Fruit fly (Drosophila melanogaster) whole organism, embryonic: ENCODE data around the gene gammaCOP.

Experiments used
- Ada2b ChIP-seq: fragments of 200-800 bp; sonication (Bioruptor generic); IDR thresholded peaks from 2 replicates; pipeline ENCODE4 v1.3.6; 2022; ENCODE audit warnings: missing biosample characterization, missing genetic modification characterization
- BtbVII ChIP-seq: fragments of 200-800 bp; sonication (Bioruptor generic); optimal IDR thresholded peaks from 3 replicates; lab custom pipeline; 2017; ENCODE audit warnings: missing biosample characterization, mild to moderate bottlenecking, missing genetic modification characterization
- CG10654 ChIP-seq: fragments of 200-800 bp; sonication (Bioruptor generic); optimal IDR thresholded peaks from 2 replicates; lab custom pipeline; 2016; ENCODE audit warnings: missing biosample characterization, missing genetic modification characterization
- CG10979 ChIP-seq: fragments of 200-800 bp; sonication (Bioruptor generic); optimal IDR thresholded peaks from 2 replicates; lab custom pipeline; 2018; ENCODE audit warnings: missing biosample characterization, mild to moderate bottlenecking, missing genetic modification characterization, moderate library complexity
- CG11456 ChIP-seq: fragments of 200-800 bp; sonication (Bioruptor generic); IDR thresholded peaks from 3 replicates; pipeline ENCODE4 v1.3.6; 2022; ENCODE audit warnings: missing biosample characterization, missing genetic modification characterization
- CG12155 ChIP-seq: fragments of 200-800 bp; sonication (Bioruptor generic); optimal IDR thresholded peaks from 3 replicates; lab custom pipeline; 2016; ENCODE audit warnings: missing biosample characterization, missing genetic modification characterization
- CG12391 ChIP-seq: fragments of 200-800 bp; sonication (Bioruptor generic); optimal IDR thresholded peaks from 3 replicates; lab custom pipeline; 2018; ENCODE audit warnings: missing biosample characterization, mild to moderate bottlenecking, missing genetic modification characterization, moderate library complexity
- CG13296 ChIP-seq: fragments of 200-800 bp; sonication (Bioruptor generic); optimal IDR thresholded peaks from 3 replicates; lab custom pipeline; 2018; ENCODE audit warnings: missing biosample characterization, mild to moderate bottlenecking, missing genetic modification characterization
- CG15696 ChIP-seq: fragments of 200-800 bp; sonication (Bioruptor generic); optimal IDR thresholded peaks from 2 replicates; lab custom pipeline; 2019; ENCODE audit warnings: missing biosample characterization, mild to moderate bottlenecking, missing genetic modification characterization, moderate library complexity
- CG17385 ChIP-seq: fragments of 200-800 bp; sonication (Bioruptor generic); optimal IDR thresholded peaks from 3 replicates; lab custom pipeline; 2018; ENCODE audit warnings: missing biosample characterization, mild to moderate bottlenecking, missing genetic modification characterization
- CG18262 ChIP-seq: fragments of 200-800 bp; optimal IDR thresholded peaks from 3 replicates; lab custom pipeline; 2019; ENCODE audit warnings: missing biosample characterization, mild to moderate bottlenecking, missing genetic modification characterization, moderate library complexity
- CG2129 ChIP-seq: fragments of 200-800 bp; sonication (Bioruptor generic); IDR thresholded peaks from 2 replicates; pipeline ENCODE4 v1.3.6; 2022; ENCODE audit warnings: missing biosample characterization, missing genetic modification characterization; ENCODE audit not compliant: partially characterized antibody
- CG2202 ChIP-seq: fragments of 200-800 bp; sonication (Bioruptor generic); optimal IDR thresholded peaks from 2 replicates; lab custom pipeline; 2018; ENCODE audit warnings: missing biosample characterization, mild to moderate bottlenecking, missing genetic modification characterization
- CG34422 ChIP-seq: fragments of 200-800 bp; sonication (Bioruptor generic); IDR thresholded peaks from 3 replicates; pipeline ENCODE4 v1.3.6; 2022; ENCODE audit warnings: missing biosample characterization, missing genetic modification characterization
- CG4282 ChIP-seq: fragments of 200-800 bp; sonication (Bioruptor generic); optimal IDR thresholded peaks from 2 replicates; lab custom pipeline; 2016; ENCODE audit warnings: missing biosample characterization, missing genetic modification characterization
- CG4360 ChIP-seq: fragments of 200-800 bp; sonication (Bioruptor generic); IDR thresholded peaks from 2 replicates; pipeline ENCODE4 v1.3.6; 2022; ENCODE audit warnings: missing biosample characterization, missing genetic modification characterization
- CG6254 ChIP-seq: fragments of 200-800 bp; sonication (Bioruptor generic); optimal IDR thresholded peaks from 3 replicates; lab custom pipeline; 2017; ENCODE audit warnings: mild to moderate bottlenecking, missing biosample characterization, missing genetic modification reagents, missing genetic modification characterization
- CG9437 ChIP-seq: fragments of 200-800 bp; sonication (Bioruptor generic); optimal IDR thresholded peaks from 2 replicates; lab custom pipeline; 2018; ENCODE audit warnings: missing biosample characterization, mild to moderate bottlenecking, missing genetic modification characterization
- Chrac-16 ChIP-seq: fragments of 200-800 bp; sonication (Bioruptor generic); optimal IDR thresholded peaks from 3 replicates; lab custom pipeline; 2016; ENCODE audit warnings: missing biosample characterization, missing genetic modification characterization
- Dll ChIP-seq: fragments of 200-800 bp; sonication (Bioruptor generic); IDR thresholded peaks from 4 replicates; pipeline ENCODE4 v1.3.6; 2022; ENCODE audit warnings: missing biosample characterization, missing genetic modification characterization; ENCODE audit not compliant: partially characterized antibody
- HmgZ ChIP-seq: fragments of 200-800 bp; sonication (Bioruptor generic); optimal IDR thresholded peaks from 2 replicates; lab custom pipeline; 2018; ENCODE audit warnings: missing biosample characterization, mild to moderate bottlenecking, missing genetic modification characterization
- Jarid2 ChIP-seq: fragments of 200-800 bp; sonication (Bioruptor generic); optimal IDR thresholded peaks from 3 replicates; lab custom pipeline; 2017; ENCODE audit warnings: mild to moderate bottlenecking, missing biosample characterization, missing genetic modification reagents, missing genetic modification characterization
- Lhr ChIP-seq: fragments of 200-800 bp; sonication (Bioruptor generic); optimal IDR thresholded peaks from 3 replicates; lab custom pipeline; 2017; ENCODE audit warnings: mild to moderate bottlenecking, missing biosample characterization, missing genetic modification reagents, missing genetic modification characterization
- Med ChIP-seq: fragments of 200-800 bp; sonication (Bioruptor generic); peaks from one replicate; lab custom pipeline; 2016; ENCODE audit warnings: missing biosample characterization, missing genetic modification characterization, mild to moderate bottlenecking, inconsistent platforms, moderate library complexity
- Pdp1 ChIP-seq, 2 experiments: fragments of 200-800 bp; sonication (Bioruptor generic); optimal IDR thresholded peaks; 3 replicates each; lab custom pipeline; 2016; ENCODE audit warnings: missing biosample characterization in 2 of 2, missing genetic modification characterization in 2 of 2, mild to moderate bottlenecking in 1 of 2, moderate library complexity in 1 of 2
- Sry-β ChIP-seq: fragments of 200-800 bp; sonication (Bioruptor generic); optimal IDR thresholded peaks from 2 replicates; lab custom pipeline; 2018; ENCODE audit warnings: missing biosample characterization, mild to moderate bottlenecking, missing genetic modification characterization, moderate library complexity
- TFAM ChIP-seq: fragments of 200-800 bp; sonication (Bioruptor generic); optimal IDR thresholded peaks from 2 replicates; lab custom pipeline; 2017; ENCODE audit warnings: missing biosample characterization, missing genetic modification characterization, inconsistent platforms
- Tbp ChIP-seq: fragments of >200 bp; optimal IDR thresholded peaks from 2 replicates; lab custom pipeline; 2018; ENCODE audit warnings: missing biosample characterization, missing genetic modification characterization
- ash1 ChIP-seq: fragments of 200-800 bp; sonication (Bioruptor generic); optimal IDR thresholded peaks from 2 replicates; lab custom pipeline; 2018; ENCODE audit warnings: missing biosample characterization, mild to moderate bottlenecking, missing genetic modification characterization
- cato ChIP-seq: fragments of 200-800 bp; sonication (Bioruptor generic); optimal IDR thresholded peaks from 2 replicates; lab custom pipeline; 2016; ENCODE audit warnings: missing biosample characterization, missing genetic modification characterization, borderline replicate concordance
- chn ChIP-seq: fragments of 200-800 bp; sonication (Bioruptor generic); optimal IDR thresholded peaks from 2 replicates; lab custom pipeline; 2016; ENCODE audit warnings: missing biosample characterization, missing genetic modification characterization
- danr ChIP-seq: fragments of 200-800 bp; sonication (Bioruptor generic); IDR thresholded peaks from 2 replicates; pipeline ENCODE4 v1.3.6; 2022; ENCODE audit warnings: missing biosample characterization, missing genetic modification characterization
- ems ChIP-seq: fragments of 200-800 bp; sonication (Bioruptor generic); optimal IDR thresholded peaks from 3 replicates; lab custom pipeline; 2016; ENCODE audit warnings: missing biosample characterization, missing genetic modification characterization
- fd102C ChIP-seq: fragments of 200-800 bp; sonication (Bioruptor generic); optimal IDR thresholded peaks from 2 replicates; lab custom pipeline; 2018; ENCODE audit warnings: missing biosample characterization, mild to moderate bottlenecking, missing genetic modification characterization, moderate library complexity
- fd3F ChIP-seq: fragments of 200-800 bp; sonication (Bioruptor generic); optimal IDR thresholded peaks from 2 replicates; lab custom pipeline; 2018; ENCODE audit warnings: missing biosample characterization, mild to moderate bottlenecking, missing genetic modification characterization, moderate library complexity
- fd64A ChIP-seq: fragments of 200-800 bp; sonication (Bioruptor generic); optimal IDR thresholded peaks from 3 replicates; lab custom pipeline; 2018; ENCODE audit warnings: missing biosample characterization, mild to moderate bottlenecking, missing genetic modification characterization
- h ChIP-seq: fragments of >200 bp; optimal IDR thresholded peaks from 2 replicates; lab custom pipeline; 2017
- lmd ChIP-seq: fragments of 200-800 bp; sonication (Bioruptor generic); IDR thresholded peaks from 2 replicates; pipeline ENCODE4 v1.3.6; 2022; ENCODE audit warnings: missing biosample characterization, missing genetic modification characterization
- lola ChIP-seq, 3 experiments: fragments of >200 bp in 2 of 3; fragments of 200-800 bp in 1 of 3; sonication (Bioruptor generic) in 1 of 3; optimal IDR thresholded peaks; 2 replicates each; lab custom pipeline; 2017 to 2019; ENCODE audit warnings: missing biosample characterization in 3 of 3, missing genetic modification characterization in 3 of 3, mild to moderate bottlenecking in 1 of 3, moderate library complexity in 1 of 3
- oc ChIP-seq: fragments of 200-800 bp; sonication (Bioruptor generic); optimal IDR thresholded peaks from 2 replicates; lab custom pipeline; 2018; ENCODE audit warnings: missing biosample characterization, mild to moderate bottlenecking, missing genetic modification characterization, moderate library complexity
- prd ChIP-seq, 3 experiments: fragments of >200 bp in 2 of 3; fragments of 200-800 bp in 1 of 3; sonication (Bioruptor generic) in 1 of 3; optimal IDR thresholded peaks in 2 of 3; IDR thresholded peaks in 1 of 3; 2 replicates in 2 of 3; 3 replicates in 1 of 3; pipeline versions ENCODE4 v1.3.6 to Lab custom; 2017 to 2022; ENCODE audit warnings: missing biosample characterization in 1 of 3, missing genetic modification characterization in 1 of 3
- pros ChIP-seq: fragments of 200-800 bp; sonication (Bioruptor generic); optimal IDR thresholded peaks from 3 replicates; lab custom pipeline; 2019; ENCODE audit warnings: missing biosample characterization, mild to moderate bottlenecking, missing genetic modification characterization, moderate library complexity
- pum ChIP-seq: fragments of 200-800 bp; sonication (Bioruptor generic); optimal IDR thresholded peaks from 2 replicates; lab custom pipeline; 2016; ENCODE audit warnings: missing biosample characterization, missing genetic modification characterization
- ranshi ChIP-seq: fragments of 200-800 bp; sonication (Bioruptor generic); IDR thresholded peaks from 2 replicates; pipeline ENCODE4 v1.3.6; 2022; ENCODE audit warnings: missing biosample characterization, missing genetic modification characterization
- rib ChIP-seq: fragments of 200-800 bp; sonication (Bioruptor generic); IDR thresholded peaks from 2 replicates; pipeline ENCODE4 v1.3.6; 2022; ENCODE audit warnings: missing biosample characterization, missing genetic modification characterization
- sisA ChIP-seq: fragments of 200-800 bp; sonication (Bioruptor generic); IDR thresholded peaks from 2 replicates; pipeline ENCODE4 v1.3.6; 2022; ENCODE audit warnings: missing biosample characterization, missing genetic modification characterization
- sr ChIP-seq: fragments of 200-800 bp; sonication (Bioruptor generic); IDR thresholded peaks from 3 replicates; pipeline ENCODE4 v1.3.6; 2022; ENCODE audit warnings: missing biosample characterization, missing genetic modification characterization
- wdn ChIP-seq: fragments of 200-800 bp; sonication (Bioruptor generic); IDR thresholded peaks from 2 replicates; pipeline ENCODE4 v1.3.6; 2022; ENCODE audit warnings: missing biosample characterization, missing genetic modification characterization
- zfh2 ChIP-seq: fragments of 200-800 bp; sonication (Bioruptor generic); optimal IDR thresholded peaks from 2 replicates; lab custom pipeline; 2016; ENCODE audit warnings: missing biosample characterization, missing genetic modification characterization

Gene gammaCOP

dm6 chr3R:31592256-31592879 lies 20.4 kb downstream of the gammaCOP start, which contains the start of gene CG1774 (continued):
- TF ChIP-seq Pdp1 (GFP tag; optimal IDR thresholded peaks at IDR 0.05; lab: Kevin White, UChicago) (peak; percentile 78 to 81), CG4360 (GFP tag; lab: Robert Waterston, UW) (no peak), Med (GFP tag; lab: Kevin White, UChicago) (peak; percentile 98), CG6254 (peak; percentile 44), pum (GFP tag; lab: Kevin White, UChicago) (peak; percentile 73), CG4282 (GFP tag; lab: Kevin White, UChicago) (peak; percentile 39), CG10979 (tag; lab: Kevin White, UChicago) (peak; percentile 65), cato (GFP tag; lab: Kevin White, UChicago) (peak; percentile 17), CG2129 (no peak), zfh2 (peak; percentile 89), h (lab: Kevin White, UChicago) (no peak), BtbVII (GFP tag; lab: Kevin White, UChicago) (peak; percentile 80), CG18262 (tag; lab: Kevin White, UChicago) (peak; percentile 66), danr (GFP tag; lab: Robert Waterston, UW) (no peak; the same call in 1 of the 2 replicates), fd102C (GFP tag; lab: Kevin White, UChicago) (no peak), ranshi (GFP tag; lab: Robert Waterston, UW) (peak; percentile 75), CG13296 (GFP tag; lab: Kevin White, UChicago) (peak; percentile 77), HmgZ (peak; percentile 83), Jarid2 (GFP tag; lab: Kevin White, UChicago) (peak; percentile 28), Tbp (GFP tag; lab: Kevin White, UChicago) (no peak), lmd (GFP tag; lab: Robert Waterston, UW) (peak; percentile 81), CG9437 (GFP tag; lab: Kevin White, UChicago) (peak; percentile 33), Chrac-16 (GFP tag; lab: Kevin White, UChicago) (peak; percentile 66), CG12155 (GFP tag; lab: Kevin White, UChicago) (peak; percentile 83), CG10654 (peak; percentile 65), prd (optimal IDR thresholded peaks at IDR 0.05; lab: Kevin White, UChicago) (no peak), prd (GFP tag; IDR thresholded peaks at IDR 0.05; lab: Robert Waterston, UW) (peak; percentile 78), sisA (peak; percentile 78), fd64A (GFP tag; lab: Kevin White, UChicago) (no peak), fd3F (GFP tag; lab: Kevin White, UChicago) (peak; percentile 66), oc (tag; lab: Kevin White, UChicago) (no peak), rib (GFP tag; lab: Robert Waterston, UW) (peak; percentile 87), sr (GFP tag; lab: Robert Waterston, UW) (no peak), Dll (GFP tag; lab: Robert Waterston, UW) (no peak), chn (GFP tag; lab: Kevin White, UChicago) (peak; percentile 49), Lhr (GFP tag; lab: Kevin White, UChicago) (no peak), CG2202 (no peak), CG12391 (tag; lab: Kevin White, UChicago) (peak; percentile 75), CG17385 (GFP tag; lab: Kevin White, UChicago) (peak; percentile 74), CG11456 (peak; percentile 84), CG15696 (tag; lab: Kevin White, UChicago) (peak; percentile 38), TFAM (GFP tag; lab: Kevin White, UChicago) (no peak), ems (GFP tag; lab: Kevin White, UChicago) (peak; percentile 65), Sry-β (GFP tag; lab: Kevin White, UChicago) (no peak), Ada2b (GFP tag; lab: Robert Waterston, UW) (peak; percentile 77), lola (GFP tag; optimal IDR thresholded peaks at IDR 0.05; lab: Kevin White, UChicago) (peak in 1 of 3 experiments; percentile 26), ash1 (GFP tag; lab: Kevin White, UChicago) (no peak), CG34422 (0 out of 3 replicates have a peak, but pooled peaks have one; percentile 47), wdn (GFP tag; lab: Robert Waterston, UW) (peak; percentile 65; the same call in 1 of the 2 replicates), pros (GFP tag; lab: Kevin White, UChicago) (no peak)
